Fruit fly (Drosophila melanogaster) whole organism, embryonic: ENCODE measurements around the gene PCNA2.

Source experiments
- ATbp ChIP-seq: fragments of 200-800 bp; sonication (Bioruptor generic); optimal IDR thresholded peaks from 2 replicates; lab custom pipeline; 2017; ENCODE audit warnings: missing biosample characterization, mild to moderate bottlenecking, missing genetic modification characterization, missing genetic modification reagents
- Bdp1 ChIP-seq: fragments of 200-800 bp; sonication (Bioruptor generic); optimal IDR thresholded peaks from 3 replicates; lab custom pipeline; 2016; ENCODE audit warnings: missing biosample characterization, missing genetic modification characterization
- CG10431 ChIP-seq: fragments of 200-800 bp; sonication (Bioruptor generic); optimal IDR thresholded peaks from 3 replicates; lab custom pipeline; 2018; ENCODE audit warnings: missing biosample characterization, mild to moderate bottlenecking, missing genetic modification characterization
- CG10979 ChIP-seq: fragments of 200-800 bp; sonication (Bioruptor generic); optimal IDR thresholded peaks from 2 replicates; lab custom pipeline; 2018; ENCODE audit warnings: missing biosample characterization, mild to moderate bottlenecking, missing genetic modification characterization, moderate library complexity
- CG11456 ChIP-seq: fragments of 200-800 bp; sonication (Bioruptor generic); IDR thresholded peaks from 3 replicates; pipeline ENCODE4 v1.3.6; 2022; ENCODE audit warnings: missing biosample characterization, missing genetic modification characterization
- CG12236 ChIP-seq: fragments of 200-800 bp; sonication (Bioruptor generic); optimal IDR thresholded peaks from 2 replicates; lab custom pipeline; 2016; ENCODE audit warnings: missing biosample characterization, missing genetic modification characterization
- CG13775 ChIP-seq: fragments of 200-800 bp; sonication (Bioruptor generic); optimal IDR thresholded peaks from 3 replicates; lab custom pipeline; 2017; ENCODE audit warnings: missing biosample characterization, mild to moderate bottlenecking, missing genetic modification characterization
- CG14965 ChIP-seq: fragments of 200-800 bp; sonication (Bioruptor generic); optimal IDR thresholded peaks from 2 replicates; lab custom pipeline; 2016; ENCODE audit warnings: missing biosample characterization, missing genetic modification characterization, borderline replicate concordance
- CG1603 ChIP-seq: fragments of 200-800 bp; sonication (Bioruptor generic); optimal IDR thresholded peaks from 2 replicates; lab custom pipeline; 2019; ENCODE audit warnings: missing biosample characterization, mild to moderate bottlenecking, missing genetic modification characterization, moderate library complexity
- CG17829 ChIP-seq: fragments of 200-800 bp; optimal IDR thresholded peaks from 2 replicates; lab custom pipeline; 2019; ENCODE audit warnings: missing biosample characterization, mild to moderate bottlenecking, missing genetic modification characterization, moderate library complexity
- CG2116 ChIP-seq: fragments of 200-800 bp; sonication (Bioruptor generic); optimal IDR thresholded peaks from 3 replicates; lab custom pipeline; 2018; ENCODE audit warnings: missing biosample characterization, mild to moderate bottlenecking, missing genetic modification characterization
- CG33213 ChIP-seq: fragments of 200-800 bp; sonication (Bioruptor generic); optimal IDR thresholded peaks from 3 replicates; lab custom pipeline; 2016; ENCODE audit warnings: missing biosample characterization, missing genetic modification characterization
- CG33557 ChIP-seq: fragments of 200-800 bp; sonication (Bioruptor generic); optimal IDR thresholded peaks from 2 replicates; lab custom pipeline; 2019; ENCODE audit warnings: missing biosample characterization, mild to moderate bottlenecking, missing genetic modification characterization, moderate library complexity
- CG4707 ChIP-seq: fragments of 200-800 bp; sonication (Bioruptor generic); optimal IDR thresholded peaks from 2 replicates; lab custom pipeline; 2018; ENCODE audit warnings: missing biosample characterization, mild to moderate bottlenecking, missing genetic modification characterization, moderate library complexity
- CG5245 ChIP-seq: fragments of 200-800 bp; sonication (Bioruptor generic); optimal IDR thresholded peaks from 3 replicates; lab custom pipeline; 2016; ENCODE audit warnings: missing biosample characterization, missing genetic modification characterization
- CG6813 ChIP-seq: fragments of 200-800 bp; sonication (Bioruptor generic); optimal IDR thresholded peaks from 2 replicates; lab custom pipeline; 2017; ENCODE audit warnings: missing biosample characterization, missing genetic modification characterization, mild to moderate bottlenecking, moderate library complexity, missing genetic modification reagents
- CG7928 ChIP-seq: fragments of 200-800 bp; sonication (Bioruptor generic); optimal IDR thresholded peaks from 2 replicates; lab custom pipeline; 2017; ENCODE audit warnings: missing biosample characterization, mild to moderate bottlenecking, missing genetic modification characterization
- CG9727 ChIP-seq: fragments of 200-800 bp; sonication (Bioruptor generic); optimal IDR thresholded peaks from 3 replicates; lab custom pipeline; 2017; ENCODE audit warnings: missing biosample characterization, mild to moderate bottlenecking, missing genetic modification characterization
- Doc2 ChIP-seq: fragments of 200-800 bp; sonication (Bioruptor generic); IDR thresholded peaks from 2 replicates; pipeline ENCODE4 v1.3.6; 2022; ENCODE audit warnings: missing biosample characterization, missing genetic modification characterization
- Dp ChIP-seq: fragments of 200-800 bp; sonication (Bioruptor generic); optimal IDR thresholded peaks from 2 replicates; lab custom pipeline; 2018; ENCODE audit warnings: missing biosample characterization, mild to moderate bottlenecking, missing genetic modification characterization, moderate library complexity
- Dref ChIP-seq: fragments of 200-800 bp; sonication (Bioruptor generic); IDR thresholded peaks from 2 replicates; pipeline ENCODE4 v1.3.6; 2022; ENCODE audit warnings: missing biosample characterization, missing genetic modification characterization
- Fer1 ChIP-seq: fragments of 200-800 bp; sonication (Bioruptor generic); optimal IDR thresholded peaks from 2 replicates; lab custom pipeline; 2017; ENCODE audit warnings: missing biosample characterization, mild to moderate bottlenecking, missing genetic modification characterization
- Gsc ChIP-seq: fragments of 200-800 bp; sonication (Bioruptor generic); IDR thresholded peaks from 2 replicates; pipeline ENCODE4 v1.3.6; 2022; ENCODE audit warnings: missing biosample characterization, missing genetic modification characterization
- Hey ChIP-seq: fragments of 200-800 bp; sonication (Bioruptor generic); optimal IDR thresholded peaks from 3 replicates; lab custom pipeline; 2018; ENCODE audit warnings: missing biosample characterization, mild to moderate bottlenecking, missing genetic modification characterization
- Hr3 ChIP-seq: fragments of 200-800 bp; sonication (Bioruptor generic); optimal IDR thresholded peaks from 3 replicates; lab custom pipeline; 2016; ENCODE audit warnings: missing biosample characterization, missing genetic modification characterization
- Neu2 ChIP-seq: fragments of 200-800 bp; sonication (Bioruptor generic); optimal IDR thresholded peaks from 3 replicates; lab custom pipeline; 2016; ENCODE audit warnings: missing biosample characterization, missing genetic modification characterization, borderline replicate concordance
- Oaz ChIP-seq: fragments of 200-800 bp; sonication (Bioruptor generic); IDR thresholded peaks from 2 replicates; pipeline ENCODE4 v1.3.6; 2022; ENCODE audit warnings: missing biosample characterization, missing genetic modification characterization
- Oli ChIP-seq: fragments of 200-800 bp; sonication (Bioruptor generic); optimal IDR thresholded peaks from 2 replicates; lab custom pipeline; 2018; ENCODE audit warnings: missing biosample characterization, mild to moderate bottlenecking, missing genetic modification characterization, moderate library complexity
- Ptx1 ChIP-seq: fragments of 200-800 bp; sonication (Bioruptor generic); IDR thresholded peaks from 2 replicates; pipeline ENCODE4 v1.3.6; 2022; ENCODE audit warnings: missing biosample characterization, missing genetic modification characterization
- Tbp ChIP-seq: fragments of >200 bp; optimal IDR thresholded peaks from 2 replicates; lab custom pipeline; 2018; ENCODE audit warnings: missing biosample characterization, missing genetic modification characterization
- bigmax ChIP-seq: fragments of 200-800 bp; sonication (Bioruptor generic); optimal IDR thresholded peaks from 2 replicates; lab custom pipeline; 2018; ENCODE audit warnings: missing biosample characterization, mild to moderate bottlenecking, missing genetic modification characterization
- cg ChIP-seq: fragments of 200-800 bp; sonication (Bioruptor generic); optimal IDR thresholded peaks from 3 replicates; lab custom pipeline; 2019; ENCODE audit warnings: missing biosample characterization, mild to moderate bottlenecking, missing genetic modification characterization, moderate library complexity
- chm ChIP-seq: fragments of 200-800 bp; sonication (Bioruptor generic); IDR thresholded peaks from 2 replicates; pipeline ENCODE4 v1.3.6; 2022; ENCODE audit warnings: missing biosample characterization, missing genetic modification characterization
- dati ChIP-seq: fragments of 200-800 bp; sonication (Bioruptor generic); IDR thresholded peaks from 2 replicates; pipeline ENCODE4 v1.3.6; 2022; ENCODE audit warnings: missing biosample characterization, missing genetic modification characterization
- dimm ChIP-seq: fragments of 200-800 bp; sonication (Bioruptor generic); IDR thresholded peaks from 2 replicates; pipeline ENCODE4 v1.3.6; 2022; ENCODE audit warnings: missing biosample characterization, missing genetic modification characterization
- dmrt99B ChIP-seq: fragments of 200-800 bp; sonication (Bioruptor generic); optimal IDR thresholded peaks from 2 replicates; lab custom pipeline; 2018; ENCODE audit warnings: missing biosample characterization, mild to moderate bottlenecking, missing genetic modification characterization, moderate library complexity
- en ChIP-seq: fragments of 200-800 bp; sonication (Bioruptor generic); optimal IDR thresholded peaks from 2 replicates; lab custom pipeline; 2016; ENCODE audit warnings: missing biosample characterization, missing genetic modification characterization
- inv ChIP-seq: fragments of 200-800 bp; sonication (Bioruptor generic); IDR thresholded peaks from 2 replicates; pipeline ENCODE4 v1.3.6; 2022; ENCODE audit warnings: missing biosample characterization, missing genetic modification characterization; ENCODE audit not compliant: partially characterized antibody
- kah ChIP-seq: fragments of 200-800 bp; sonication (Bioruptor generic); optimal IDR thresholded peaks from 2 replicates; lab custom pipeline; 2018; ENCODE audit warnings: missing biosample characterization, mild to moderate bottlenecking, missing genetic modification characterization
- onecut ChIP-seq: fragments of 200-800 bp; sonication (Bioruptor generic); IDR thresholded peaks from 2 replicates; pipeline ENCODE4 v1.3.6; 2022; ENCODE audit warnings: missing biosample characterization, missing genetic modification characterization
- pb ChIP-seq: fragments of 200-800 bp; sonication (Bioruptor generic); optimal IDR thresholded peaks from 3 replicates; lab custom pipeline; 2016; ENCODE audit warnings: missing biosample characterization, missing genetic modification characterization
- psq ChIP-seq: fragments of 200-800 bp; sonication (Bioruptor generic); optimal IDR thresholded peaks from 2 replicates; lab custom pipeline; 2017; ENCODE audit warnings: missing biosample characterization, missing genetic modification characterization
- sisA ChIP-seq: fragments of 200-800 bp; sonication (Bioruptor generic); IDR thresholded peaks from 2 replicates; pipeline ENCODE4 v1.3.6; 2022; ENCODE audit warnings: missing biosample characterization, missing genetic modification characterization
- tio ChIP-seq: fragments of 200-800 bp; sonication (Bioruptor generic); optimal IDR thresholded peaks from 2 replicates; lab custom pipeline; 2017; ENCODE audit warnings: missing biosample characterization, missing genetic modification characterization, inconsistent platforms
- ttk ChIP-seq: fragments of 200-800 bp; sonication (Bioruptor generic); IDR thresholded peaks from 2 replicates; pipeline ENCODE4 v2.1.2; 2022; ENCODE audit warnings: missing biosample characterization, missing genetic modification characterization
- tup ChIP-seq: fragments of 200-800 bp; sonication (Bioruptor generic); optimal IDR thresholded peaks from 2 replicates; lab custom pipeline; 2016; ENCODE audit warnings: missing biosample characterization, mild to moderate bottlenecking, missing genetic modification characterization, moderate library complexity
- tx ChIP-seq: fragments of 200-800 bp; sonication (Bioruptor generic); optimal IDR thresholded peaks from 2 replicates; lab custom pipeline; 2016; ENCODE audit warnings: missing biosample characterization, missing genetic modification characterization
- wek ChIP-seq: fragments of 200-800 bp; sonication (Bioruptor generic); optimal IDR thresholded peaks from 3 replicates; lab custom pipeline; 2018; ENCODE audit warnings: missing biosample characterization, mild to moderate bottlenecking, missing genetic modification characterization, moderate library complexity
- zen ChIP-seq: fragments of 200-800 bp; sonication (Bioruptor generic); optimal IDR thresholded peaks from 3 replicates; lab custom pipeline; 2018; ENCODE audit warnings: missing biosample characterization, mild to moderate bottlenecking, missing genetic modification characterization, moderate library complexity

PCNA2 gene

dm6 chr2L:19586436-19587333, 2.9 kb upstream of the PCNA2 start, which contains the start of gene Lar (continued):
- TF ChIP-seq CG10431 (peak; percentile 53), wek (GFP tag; lab: Kevin White, UChicago) (no peak), kah (GFP tag; lab: Kevin White, UChicago) (no peak), CG33557 (GFP tag; lab: Kevin White, UChicago) (no peak), CG14965 (GFP tag; lab: Kevin White, UChicago) (no peak), bigmax (GFP tag; lab: Kevin White, UChicago) (no peak), pb (GFP tag; lab: Kevin White, UChicago) (peak; percentile 23), CG17829 (tag; lab: Kevin White, UChicago) (peak; percentile 69), CG6813 (GFP tag; lab: Kevin White, UChicago) (peak; percentile 44), CG12236 (GFP tag; lab: Kevin White, UChicago) (no peak), Hr3 (GFP tag; lab: Kevin White, UChicago) (peak; percentile 41), CG9727 (peak; percentile 58), psq (GFP tag; lab: Kevin White, UChicago) (no peak), Fer1 (peak; percentile 57), zen (tag; lab: Kevin White, UChicago) (peak; percentile 42), tup (no peak), CG1603 (peak; percentile 60), ATbp (GFP tag; lab: Kevin White, UChicago) (no peak), inv (no peak), tx (GFP tag; lab: Kevin White, UChicago) (peak; percentile 40), Neu2 (no peak), cg (GFP tag; lab: Kevin White, UChicago) (no peak), Doc2 (GFP tag; lab: Robert Waterston, UW) (no peak), Oli (tag; lab: Kevin White, UChicago) (peak; percentile 34), CG7928 (GFP tag; lab: Kevin White, UChicago) (peak; percentile 99), dimm (no peak), dmrt99B (tag; lab: Kevin White, UChicago) (peak; percentile 45), CG4707 (GFP tag; lab: Kevin White, UChicago) (no peak), Bdp1 (peak; percentile 42), Gsc (GFP tag; lab: Robert Waterston, UW) (no peak), chm (GFP tag; lab: Robert Waterston, UW) (0 out of 2 replicates have a peak, but pooled peaks have one; percentile 45), CG10979 (tag; lab: Kevin White, UChicago) (peak; percentile 45), onecut (GFP tag; lab: Robert Waterston, UW) (peak; percentile 84), Ptx1 (GFP tag; lab: Robert Waterston, UW) (peak; percentile 38; the same call in 1 of the 2 replicates), ttk (no peak), CG11456 (GFP tag; lab: Robert Waterston, UW) (peak; percentile 69; the same call in 2 of the 3 replicates), CG5245 (GFP tag; lab: Kevin White, UChicago) (peak; percentile 26), tio (GFP tag; lab: Kevin White, UChicago) (no peak), Tbp (GFP tag; lab: Kevin White, UChicago) (no peak), CG13775 (GFP tag; lab: Kevin White, UChicago) (peak; percentile 48), Dref (GFP tag; lab: Robert Waterston, UW) (0 out of 2 replicates have a peak, but pooled peaks have one; percentile 39), Dp (GFP tag; lab: Kevin White, UChicago) (peak; percentile 40), Oaz (no peak; the same call in 1 of the 2 replicates), Hey (tag; lab: Kevin White, UChicago) (no peak), en (GFP tag; lab: Kevin White, UChicago) (peak; percentile 43), sisA (GFP tag; lab: Robert Waterston, UW) (peak; percentile 57), CG33213 (GFP tag; lab: Kevin White, UChicago) (peak; percentile 75), dati (no peak), CG2116 (GFP tag; lab: Kevin White, UChicago) (peak; percentile 36)
